Fruit fly (Drosophila melanogaster): Measurements from ENCODE around the gene Ugt303B3.

- TF ChIP-seq Smox (GFP tag; optimal IDR thresholded peaks at IDR 0.05) (no peak), CG31627 (GFP tag; optimal IDR thresholded peaks at IDR 0.05) (no peak), CG10669 (GFP tag; optimal IDR thresholded peaks at IDR 0.05) (no peak), CG4318 (GFP tag; optimal IDR thresholded peaks at IDR 0.05) (no peak), CG16779 (tag; optimal IDR thresholded peaks at IDR 0.05) (no peak), CG15336 (GFP tag; IDR thresholded peaks at IDR 0.05) (no peak), dsx (GFP tag; optimal IDR thresholded peaks at IDR 0.05; ENCODE audit: poor library complexity, severe bottlenecking) (no peak)
These were observed 34.6 kb upstream of the Ugt303B3 start for dm6 chr3R:23569195-23569594.

All from whole organism, prepupa.